Fruit fly (Drosophila melanogaster): Measurements from ENCODE around the gene Vps16A.

The Vps16A gene

dm6 chr3R:9258252-9259225 is 8.3 kb upstream of the Vps16A start, which contains the start of the genes Ibf2 and Ibf1 (continued):
- TF ChIP-seq chif (GFP tag; optimal IDR thresholded peaks at IDR 0.05) = no peak
- TF ChIP-seq chn (GFP tag; optimal IDR thresholded peaks at IDR 0.05) = no peak
- no peak for TF ChIP-seq MTF-1 (GFP tag; optimal IDR thresholded peaks at IDR 0.05; ENCODE audit: borderline replicate concordance)
- no peak for TF ChIP-seq Sin3A (optimal IDR thresholded peaks at IDR 0.05)
- peak; percentile 84 for TF ChIP-seq CG16813 (GFP tag; IDR thresholded peaks at IDR 0.05; ENCODE audit: partially characterized antibody)
- no peak for TF ChIP-seq rib (GFP tag; IDR thresholded peaks at IDR 0.05)
- TF ChIP-seq CG7963 (GFP tag; IDR thresholded peaks at IDR 0.05; ENCODE audit: partially characterized antibody) = peak; percentile 84
- no peak for TF ChIP-seq gt (GFP tag; IDR thresholded peaks at IDR 0.05)
- no peak for TF ChIP-seq CG6254 (GFP tag; optimal IDR thresholded peaks at IDR 0.05)
- peak; percentile 92 for TF ChIP-seq CG6791 (GFP tag; IDR thresholded peaks at IDR 0.05; ENCODE audit: partially characterized antibody)
- TF ChIP-seq CG4328 (GFP tag; optimal IDR thresholded peaks at IDR 0.05) = no peak
- TF ChIP-seq Gsc (GFP tag; IDR thresholded peaks at IDR 0.05) = no peak
- no peak for TF ChIP-seq odd (GFP tag; optimal IDR thresholded peaks at IDR 0.05)
- no peak for TF ChIP-seq tap (tag; optimal IDR thresholded peaks at IDR 0.05)
- TF ChIP-seq CG9437 (GFP tag; optimal IDR thresholded peaks at IDR 0.05) = peak; percentile 70
- peak; percentile 70 for TF ChIP-seq Sry-β (GFP tag; optimal IDR thresholded peaks at IDR 0.05)
- TF ChIP-seq sens (GFP tag) = peak; percentile 56
- no peak for TF ChIP-seq pho (GFP tag; optimal IDR thresholded peaks at IDR 0.05)
- TF ChIP-seq fd3F (GFP tag; optimal IDR thresholded peaks at IDR 0.05) = no peak
- peak; percentile 79 for TF ChIP-seq unc-4 (GFP tag; IDR thresholded peaks at IDR 0.05; ENCODE audit: partially characterized antibody)
- TF ChIP-seq BEAF-32 (GFP tag; optimal IDR thresholded peaks at IDR 0.05) = peak; percentile 81
- no peak for TF ChIP-seq Chrac-16 (GFP tag; optimal IDR thresholded peaks at IDR 0.05)
- peak; percentile 87 for TF ChIP-seq bbx (GFP tag; IDR thresholded peaks at IDR 0.05; ENCODE audit: partially characterized antibody)
- no peak for TF ChIP-seq Hand (GFP tag; optimal IDR thresholded peaks at IDR 0.05)
- no peak for TF ChIP-seq Dek (tag; optimal IDR thresholded peaks at IDR 0.05)
- TF ChIP-seq CG7372 (GFP tag; IDR thresholded peaks at IDR 0.05) = no peak
- TF ChIP-seq CG15073 (GFP tag; optimal IDR thresholded peaks at IDR 0.05) = no peak
- TF ChIP-seq crc (GFP tag; optimal IDR thresholded peaks at IDR 0.05) = no peak
- TF ChIP-seq E2f1 (GFP tag; IDR thresholded peaks at IDR 0.05) = no peak
- no peak for TF ChIP-seq CG5245 (GFP tag; optimal IDR thresholded peaks at IDR 0.05)
- no peak for TF ChIP-seq jumu (GFP tag; optimal IDR thresholded peaks at IDR 0.05)
- no peak for TF ChIP-seq croc (GFP tag; conservative IDR thresholded peaks at IDR 0.05)
- no peak for TF ChIP-seq ftz-f1 (GFP tag; optimal IDR thresholded peaks at IDR 0.05)
- no peak for TF ChIP-seq CHES-1-like (GFP tag; optimal IDR thresholded peaks at IDR 0.05)
- peak; percentile 62 for TF ChIP-seq CG14710 (tag; optimal IDR thresholded peaks at IDR 0.05)
- no peak for TF ChIP-seq CG15696 (tag; optimal IDR thresholded peaks at IDR 0.05)
- no peak for TF ChIP-seq dmrt11E (tag; optimal IDR thresholded peaks at IDR 0.05)
- TF ChIP-seq B-H2 (GFP tag; optimal IDR thresholded peaks at IDR 0.05) = no peak
- no peak for TF ChIP-seq CG13296 (GFP tag; optimal IDR thresholded peaks at IDR 0.05)
- no peak for TF ChIP-seq ci (GFP tag; IDR thresholded peaks at IDR 0.05)
- TF ChIP-seq pita (GFP tag; optimal IDR thresholded peaks at IDR 0.05) = no peak
- no peak for TF ChIP-seq CG3995 (GFP tag; optimal IDR thresholded peaks at IDR 0.05)
